Fruit fly (Drosophila melanogaster) Kc167 (cell line): ENCODE data around the gene TfIIA-L.

Experiments used
- Myc ChIP-seq: fragments of >200 bp; optimal IDR thresholded peaks from 2 replicates; lab custom pipeline; 2017; ENCODE audit warnings: missing external identifiers
- Sin3A ChIP-seq: fragments of >200 bp; optimal IDR thresholded peaks from 2 replicates; lab custom pipeline; 2018; ENCODE audit warnings: missing external identifiers
- h ChIP-seq: fragments of >200 bp; optimal IDR thresholded peaks from 3 replicates; lab custom pipeline; 2018; ENCODE audit warnings: missing external identifiers
- psq ChIP-seq: fragments of >200 bp; optimal IDR thresholded peaks from 2 replicates; lab custom pipeline; 2017; ENCODE audit warnings: missing external identifiers
- ttk ChIP-seq: sonication (Bioruptor generic); optimal IDR thresholded peaks from 2 replicates; lab custom pipeline; 2017; ENCODE audit warnings: missing external identifiers

DNA sequence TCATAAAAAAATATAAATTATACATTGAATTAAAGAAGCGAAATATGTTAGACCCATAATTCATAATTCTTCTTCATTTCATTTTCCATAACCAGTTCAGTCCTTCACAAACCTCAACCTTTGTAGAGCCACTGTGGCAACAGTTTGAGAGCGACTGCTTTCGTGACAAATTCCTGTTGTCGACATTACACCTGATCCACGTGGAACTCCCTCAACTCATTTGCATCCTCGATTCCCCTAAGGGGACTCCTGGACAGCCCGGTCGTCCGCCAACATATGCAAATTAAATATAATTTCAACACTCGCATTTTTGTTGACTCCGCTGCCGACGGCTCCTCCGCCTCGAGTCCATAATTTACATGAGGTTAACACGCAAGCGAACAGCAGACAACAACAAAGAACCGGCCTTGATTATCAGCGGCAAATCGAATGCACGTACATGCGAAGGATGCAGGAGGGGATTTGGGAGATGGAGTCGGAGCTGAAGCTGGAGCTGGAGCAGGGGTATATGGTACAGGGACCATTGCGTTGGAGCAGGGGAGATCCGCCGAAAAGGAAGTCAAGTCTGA, 24.7 kb upstream of the TfIIA-L start:
- TF ChIP-seq Myc (lab: Kevin White, UChicago): no peak
- no peak for TF ChIP-seq h (lab: Kevin White, UChicago)
- TF ChIP-seq psq: no peak
- no peak for TF ChIP-seq Sin3A
- no peak for TF ChIP-seq ttk (lab: Kevin White, UChicago)
